Worm (Caenorhabditis elegans): Measurements from ENCODE around the gene oac-21.

- TF ChIP-seq lin-26 (GFP tag; IDR thresholded peaks at IDR 0.05), result no peak
- no peak for TF ChIP-seq nfyb-1 (GFP tag; IDR thresholded peaks at IDR 0.05)
- TF ChIP-seq B0261.1 (tag; optimal IDR thresholded peaks at IDR 0.05), result no peak
- TF ChIP-seq sea-2 (GFP tag; IDR thresholded peaks at IDR 0.05), result no peak
- TF ChIP-seq pha-4 (tag; optimal IDR thresholded peaks at IDR 0.05), result no peak
- TF ChIP-seq chd-7 (tag; optimal IDR thresholded peaks at IDR 0.05), result no peak
- TF ChIP-seq aptf-2 (GFP tag; conservative IDR thresholded peaks at IDR 0.05), result no peak
- TF ChIP-seq gei-17 (GFP tag; optimal IDR thresholded peaks at IDR 0.05), result no peak
- TF ChIP-seq F49E8.2 (tag; optimal IDR thresholded peaks at IDR 0.05; ENCODE audit: insufficient read depth), result no peak
- no peak for TF ChIP-seq ztf-18 (tag; optimal IDR thresholded peaks at IDR 0.05)
Measured at ce11 chrIV:3860419-3860818, 28.6 kb upstream of the oac-21 start.
